Worm (Caenorhabditis elegans) whole organism, L4 larva: ENCODE measurements around the gene srz-54.
"Not testable (repeated sequence)": the region's sequence is repeated elsewhere in the genome, so short reads cannot be mapped to it uniquely, and the experiment has no call there.

ENCODE experiments used
- D1046.2 ChIP-seq: fragments of 200-800 bp; sonication (Bioruptor generic); IDR thresholded peaks from 2 replicates; pipeline ENCODE4 v1.3.6; 2022; ENCODE audit warnings: missing genetic modification characterization, missing compliant biosample characterization
- F49E8.2 ChIP-seq: sonication (generic microtip); optimal IDR thresholded peaks from 2 replicates; lab custom pipeline; 2016; ENCODE audit warnings: missing compliant biosample characterization, mild to moderate bottlenecking, missing genetic modification characterization, borderline replicate concordance
- Y105C5A.15 ChIP-seq: fragments of 200-800 bp; sonication (Bioruptor generic); IDR thresholded peaks from 2 replicates; pipeline ENCODE4 v1.3.6; 2022; ENCODE audit warnings: missing genetic modification characterization, missing compliant biosample characterization
- Y5F2A.4 ChIP-seq: fragments of 200-800 bp; sonication (Bioruptor generic); optimal IDR thresholded peaks from 2 replicates; lab custom pipeline; 2018; ENCODE audit warnings: mild to moderate bottlenecking, missing genetic modification characterization, missing compliant biosample characterization
- ZK546.5 ChIP-seq, 2 experiments: sonication (generic microtip); optimal IDR thresholded peaks; 2 replicates each; lab custom pipeline; 2017; ENCODE audit warnings: missing biosample characterization in 2 of 2, missing genetic modification characterization in 2 of 2
- aly-2 ChIP-seq: sonication (generic microtip); optimal IDR thresholded peaks from 2 replicates; lab custom pipeline; 2018; ENCODE audit warnings: missing biosample characterization, missing genetic modification characterization
- attf-4 ChIP-seq: sonication (generic microtip); optimal IDR thresholded peaks from 3 replicates; lab custom pipeline; 2017; ENCODE audit warnings: missing biosample characterization, missing genetic modification characterization
- cey-2 ChIP-seq: sonication (generic microtip); optimal IDR thresholded peaks from 3 replicates; lab custom pipeline; 2017; ENCODE audit warnings: missing genetic modification characterization, mild to moderate bottlenecking, missing compliant biosample characterization, antibody characterized with exemption, borderline replicate concordance; ENCODE audit not compliant: insufficient read depth
- daf-16 ChIP-seq, 3 experiments: sonication (generic microtip); optimal IDR thresholded peaks; 2 replicates each; lab custom pipeline; 2016 to 2017; ENCODE audit warnings: missing genetic modification characterization in 3 of 3, missing genetic modification reagents in 3 of 3, mild to moderate bottlenecking in 2 of 3, missing compliant biosample characterization in 2 of 3, missing biosample characterization in 1 of 3, moderate library complexity in 1 of 3
- daf-19 ChIP-seq: fragments of 200-800 bp; sonication (Bioruptor generic); conservative IDR thresholded peaks from 2 replicates; pipeline ENCODE4 v1.3.6; 2022; ENCODE audit warnings: missing genetic modification characterization, missing compliant biosample characterization
- dmd-6 ChIP-seq: fragments of 200-800 bp; sonication (Bioruptor generic); IDR thresholded peaks from 2 replicates; pipeline ENCODE4 v1.3.6; 2022; ENCODE audit warnings: missing genetic modification reagents, missing genetic modification characterization, missing compliant biosample characterization
- fkh-10 ChIP-seq: fragments of 150-350 bp; optimal IDR thresholded peaks from 2 replicates; lab custom pipeline; 2014; ENCODE audit warnings: missing biosample characterization, missing genetic modification reagents, missing genetic modification characterization
- hif-1 ChIP-seq, 2 experiments: sonication (generic microtip); optimal IDR thresholded peaks; 2 replicates each; lab custom pipeline; 2016 to 2017; ENCODE audit warnings: missing compliant biosample characterization in 2 of 2, missing genetic modification characterization in 2 of 2, missing genetic modification reagents in 2 of 2, missing genotype in 2 of 2, mild to moderate bottlenecking in 1 of 2
- jun-1 ChIP-seq: fragments of 150-350 bp; optimal IDR thresholded peaks from 2 replicates; lab custom pipeline; 2014; ENCODE audit warnings: missing biosample characterization, missing genetic modification reagents, missing genetic modification characterization
- lim-7 ChIP-seq: fragments of 200-800 bp; sonication (Bioruptor generic); IDR thresholded peaks from 2 replicates; pipeline ENCODE4 v1.3.6; 2022; ENCODE audit warnings: missing genetic modification characterization, missing compliant biosample characterization
- lin-15B ChIP-seq: fragments of 150-350 bp; sonication (generic microtip); optimal IDR thresholded peaks from 3 replicates; lab custom pipeline; 2014; ENCODE audit warnings: missing biosample characterization, missing genetic modification characterization
- lin-29 ChIP-seq: fragments of 200-800 bp; sonication (Bioruptor generic); IDR thresholded peaks from 2 replicates; pipeline ENCODE4 v1.3.6; 2022; ENCODE audit warnings: missing genetic modification reagents, missing genetic modification characterization, missing compliant biosample characterization
- lir-3 ChIP-seq: sonication (generic microtip); optimal IDR thresholded peaks from 2 replicates; lab custom pipeline; 2016; ENCODE audit warnings: mild to moderate bottlenecking, missing genetic modification characterization, missing compliant biosample characterization
- mes-2 ChIP-seq: sonication (generic microtip); optimal IDR thresholded peaks from 2 replicates; lab custom pipeline; 2016; ENCODE audit warnings: missing genotype, mild to moderate bottlenecking, missing genetic modification characterization, missing compliant biosample characterization; ENCODE audit not compliant: poor library complexity, severe bottlenecking
- nhr-111 ChIP-seq: fragments of 200-800 bp; sonication (Bioruptor generic); optimal IDR thresholded peaks from 2 replicates; lab custom pipeline; 2018; ENCODE audit warnings: mild to moderate bottlenecking, missing genetic modification characterization, missing compliant biosample characterization
- nhr-237 ChIP-seq: sonication (generic microtip); optimal IDR thresholded peaks from 2 replicates; lab custom pipeline; 2017; ENCODE audit warnings: missing biosample characterization, missing genetic modification characterization
- nhr-28 ChIP-seq: fragments of 150-350 bp; optimal IDR thresholded peaks from 2 replicates; lab custom pipeline; 2014; ENCODE audit warnings: missing biosample characterization, missing genetic modification characterization
- pha-4 ChIP-seq, 2 experiments: fragments of 150-350 bp in 1 of 2; fragments of 200-800 bp in 1 of 2; sonication (Bioruptor generic) in 1 of 2; IDR thresholded peaks in 1 of 2; optimal IDR thresholded peaks in 1 of 2; 2 replicates each; pipeline versions ENCODE4 v1.3.6 to Lab custom; 2014 to 2022; ENCODE audit warnings: missing genetic modification characterization in 2 of 2, missing genetic modification reagents in 2 of 2, missing biosample characterization in 1 of 2, missing compliant biosample characterization in 1 of 2
- php-3 ChIP-seq: fragments of 200-800 bp; sonication (Bioruptor generic); IDR thresholded peaks from 2 replicates; pipeline ENCODE4 v1.3.6; 2022; ENCODE audit warnings: missing genetic modification reagents, missing genetic modification characterization, missing compliant biosample characterization
- pqm-1 ChIP-seq: sonication (generic microtip); optimal IDR thresholded peaks from 2 replicates; lab custom pipeline; 2017; ENCODE audit warnings: missing biosample characterization, missing genetic modification characterization
- rbr-2 ChIP-seq: sonication (generic microtip); optimal IDR thresholded peaks from 2 replicates; lab custom pipeline; 2016; ENCODE audit warnings: missing genotype, missing genetic modification characterization, missing compliant biosample characterization
- saeg-2 ChIP-seq: fragments of 200-800 bp; sonication (Bioruptor generic); IDR thresholded peaks from 2 replicates; pipeline ENCODE4 v1.3.6; 2022; ENCODE audit warnings: missing genetic modification reagents, missing genetic modification characterization, missing compliant biosample characterization
- set-16 ChIP-seq: fragments of 200-800 bp; sonication (Bioruptor generic); IDR thresholded peaks from 2 replicates; pipeline ENCODE4 v1.3.6; 2022; ENCODE audit warnings: missing genetic modification reagents, missing genetic modification characterization, missing compliant biosample characterization
- skn-1 ChIP-seq: fragments of 150-350 bp; optimal IDR thresholded peaks from 2 replicates; lab custom pipeline; 2014; ENCODE audit warnings: missing biosample characterization, missing genetic modification characterization
- snpc-1.2 ChIP-seq: fragments of 200-800 bp; sonication (Bioruptor generic); IDR thresholded peaks from 2 replicates; pipeline ENCODE4 v1.3.6; 2022; ENCODE audit warnings: missing genetic modification reagents, missing genetic modification characterization, missing compliant biosample characterization
- spr-3 ChIP-seq: fragments of 200-800 bp; sonication (Bioruptor generic); optimal IDR thresholded peaks from 2 replicates; lab custom pipeline; 2018; ENCODE audit warnings: mild to moderate bottlenecking, missing genetic modification characterization, missing compliant biosample characterization
- tra-1 ChIP-seq: fragments of 200-800 bp; sonication (Bioruptor generic); IDR thresholded peaks from 2 replicates; pipeline ENCODE4 v1.3.6; 2022; ENCODE audit warnings: missing genetic modification reagents, missing genetic modification characterization, missing compliant biosample characterization
- vab-7 ChIP-seq: fragments of 200-800 bp; sonication (Bioruptor generic); IDR thresholded peaks from 2 replicates; pipeline ENCODE4 v1.3.6; 2022; ENCODE audit warnings: missing genetic modification reagents, missing genetic modification characterization, missing compliant biosample characterization
- zag-1 ChIP-seq: fragments of 150-350 bp; optimal IDR thresholded peaks from 2 replicates; lab custom pipeline; 2014; ENCODE audit warnings: missing biosample characterization, missing genetic modification characterization

Gene srz-54

ce11 chrV:16980368-16980767, at the start of gene srz-54:
srz-54 (plus strand) TSS chrV:16980668.
- TF ChIP-seq rbr-2 (no peak), tra-1 (GFP tag; lab: Robert Waterston, UW) (no peak), vab-7 (GFP tag; lab: Robert Waterston, UW) (no peak), fkh-10 (GFP tag; lab: Kevin White, UChicago) (no peak), lim-7 (no peak), mes-2 (tag; lab: Kevin White, UChicago) (no peak), lin-29 (GFP tag; lab: Robert Waterston, UW) (no peak), nhr-28 (tag; lab: Kevin White, UChicago) (no peak), attf-4 (tag; lab: Kevin White, UChicago) (no peak), nhr-111 (no peak), php-3 (GFP tag; lab: Robert Waterston, UW) (no peak), Y105C5A.15 (GFP tag; lab: Robert Waterston, UW) (no peak), daf-19 (GFP tag; lab: Robert Waterston, UW) (no peak), lir-3 (tag; lab: Kevin White, UChicago) (no peak), jun-1 (tag; lab: Kevin White, UChicago) (no peak), zag-1 (tag; lab: Kevin White, UChicago) (no peak), D1046.2 (GFP tag; lab: Robert Waterston, UW) (no peak), spr-3 (no peak), cey-2 (tag; lab: Kevin White, UChicago) (no peak), nhr-237 (tag; lab: Kevin White, UChicago) (no peak)

DNA sequence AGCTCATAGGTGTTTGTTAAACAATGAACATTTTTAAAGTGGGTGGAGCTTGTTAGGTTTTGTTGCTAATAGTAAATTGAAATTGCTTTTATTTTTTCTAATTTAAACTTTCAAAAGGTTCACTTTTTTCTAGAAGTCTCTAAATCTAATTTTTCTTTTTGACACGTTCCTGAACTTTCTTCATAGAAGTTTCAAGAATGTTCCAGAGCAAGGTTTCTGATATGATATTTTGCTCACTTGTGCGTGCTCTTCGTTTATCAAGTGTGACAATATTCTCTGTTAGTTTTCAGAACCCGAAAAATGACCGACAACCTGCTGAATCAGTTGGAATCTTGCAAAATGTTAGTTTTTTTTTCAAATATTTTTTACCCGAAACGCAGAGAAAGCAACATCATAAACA, 41.7 kb upstream of the srz-54 start, which contains the start of gene fbxa-148:
fbxa-148 (plus strand) TSS at position 301 of the 400 bp plus-strand sequence.
- TF ChIP-seq dmd-6 (GFP tag; lab: Robert Waterston, UW); rbr-2; lin-15B (tag; lab: Kevin White, UChicago): not testable (repeated sequence)

ce11 chrV:16948011-16948410, 32.5 kb upstream of the srz-54 start, which contains the start of gene fbxa-112:
fbxa-112 (minus strand) TSS chrV:16948111.
- not testable (repeated sequence) for TF ChIP-seq saeg-2 (GFP tag; lab: Robert Waterston, UW); Y5F2A.4 (GFP tag; lab: Kevin White, UChicago); snpc-1.2 (GFP tag; lab: Robert Waterston, UW)

DNA sequence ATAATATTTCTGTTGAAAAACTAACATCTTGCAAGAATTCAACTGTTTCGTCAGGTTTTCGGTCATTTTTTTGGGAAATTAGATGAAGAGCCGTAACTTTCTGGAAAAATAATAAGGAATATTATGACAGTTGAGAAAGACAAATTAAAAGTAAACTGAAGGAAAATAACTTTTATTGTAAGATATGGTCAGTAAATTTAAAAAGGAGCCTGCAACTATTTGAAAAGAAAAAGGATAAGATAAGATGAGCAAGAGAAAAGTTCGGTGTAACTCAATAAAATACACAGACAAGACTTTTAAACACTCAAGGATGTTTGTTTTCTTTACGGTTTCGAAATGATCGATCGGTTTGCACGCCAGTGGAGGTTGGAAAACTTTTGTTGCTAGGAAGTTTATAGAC, 30.9 kb upstream of the srz-54 start, which contains the start of gene fbxa-111:
fbxa-111 (minus strand) TSS at position 101 of the 400 bp plus-strand sequence.
- not testable (repeated sequence) for TF ChIP-seq pqm-1 (tag; lab: Kevin White, UChicago); skn-1 (tag; lab: Kevin White, UChicago); vab-7 (GFP tag; lab: Robert Waterston, UW)

DNA sequence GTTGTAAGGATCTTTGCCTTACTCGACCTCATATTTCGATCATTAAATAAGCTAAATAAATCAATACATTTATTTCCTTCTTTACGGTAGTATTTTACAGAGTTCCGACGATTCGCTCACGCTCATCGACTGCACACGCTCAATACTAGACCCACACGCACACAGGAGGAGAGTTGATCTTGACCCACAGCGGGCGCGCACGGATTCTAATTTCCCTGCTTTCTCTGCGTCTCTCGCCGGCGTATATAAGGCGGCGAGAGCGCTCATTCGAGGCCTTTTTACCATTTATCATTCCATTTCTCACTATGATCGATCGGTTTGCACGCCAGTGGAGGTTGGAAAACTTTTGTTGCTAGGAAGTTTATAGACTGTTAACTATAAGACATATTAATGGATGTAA, 30.4 kb upstream of the srz-54 start:
- TF ChIP-seq pha-4 (GFP tag; IDR thresholded peaks at IDR 0.05; lab: Robert Waterston, UW) = no peak
- TF ChIP-seq pha-4 (tag; optimal IDR thresholded peaks at IDR 0.05; lab: Kevin White, UChicago) = no peak
- no peak for TF ChIP-seq F49E8.2 (tag; lab: Kevin White, UChicago)
- no peak for TF ChIP-seq set-16 (GFP tag; lab: Robert Waterston, UW)
- no peak for TF ChIP-seq pqm-1 (tag; lab: Kevin White, UChicago)

DNA sequence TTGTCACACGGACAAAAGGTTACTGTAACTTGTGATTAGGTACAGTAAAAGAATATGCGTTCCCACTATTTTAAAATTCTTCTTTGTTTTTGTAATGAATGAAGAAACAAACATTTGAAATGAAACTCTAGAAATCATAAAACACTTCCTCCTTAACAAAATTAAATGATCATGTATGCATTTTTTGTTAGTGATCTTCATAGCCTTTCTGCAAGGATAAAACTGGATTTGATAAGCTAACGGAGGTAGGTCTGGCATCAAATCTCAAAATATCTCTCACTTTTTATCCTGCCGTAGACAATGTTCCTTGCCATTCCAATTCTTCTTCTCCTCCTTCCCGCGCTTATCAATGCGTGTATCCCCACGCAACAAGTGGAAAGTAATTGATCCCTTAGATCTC, 29.0 kb upstream of the srz-54 start, which contains the start of gene clec-238:
clec-238 (plus strand) TSS at position 301 of the 400 bp plus-strand sequence.
- TF ChIP-seq ZK546.5 (tag; optimal IDR thresholded peaks at IDR 0.05; lab: Kevin White, UChicago) (no peak), hif-1 (tag; optimal IDR thresholded peaks at IDR 0.05; lab: Kevin White, UChicago) (no peak), daf-16 (GFP tag; optimal IDR thresholded peaks at IDR 0.05; lab: Kevin White, UChicago) (no peak), daf-16 (tag; optimal IDR thresholded peaks at IDR 0.05; lab: Kevin White, UChicago) (no peak), php-3 (GFP tag; lab: Robert Waterston, UW) (no peak), aly-2 (tag; lab: Kevin White, UChicago) (no peak)
